Fruit fly (Drosophila melanogaster): ENCODE measurements around the gene CG33783.

DNA sequence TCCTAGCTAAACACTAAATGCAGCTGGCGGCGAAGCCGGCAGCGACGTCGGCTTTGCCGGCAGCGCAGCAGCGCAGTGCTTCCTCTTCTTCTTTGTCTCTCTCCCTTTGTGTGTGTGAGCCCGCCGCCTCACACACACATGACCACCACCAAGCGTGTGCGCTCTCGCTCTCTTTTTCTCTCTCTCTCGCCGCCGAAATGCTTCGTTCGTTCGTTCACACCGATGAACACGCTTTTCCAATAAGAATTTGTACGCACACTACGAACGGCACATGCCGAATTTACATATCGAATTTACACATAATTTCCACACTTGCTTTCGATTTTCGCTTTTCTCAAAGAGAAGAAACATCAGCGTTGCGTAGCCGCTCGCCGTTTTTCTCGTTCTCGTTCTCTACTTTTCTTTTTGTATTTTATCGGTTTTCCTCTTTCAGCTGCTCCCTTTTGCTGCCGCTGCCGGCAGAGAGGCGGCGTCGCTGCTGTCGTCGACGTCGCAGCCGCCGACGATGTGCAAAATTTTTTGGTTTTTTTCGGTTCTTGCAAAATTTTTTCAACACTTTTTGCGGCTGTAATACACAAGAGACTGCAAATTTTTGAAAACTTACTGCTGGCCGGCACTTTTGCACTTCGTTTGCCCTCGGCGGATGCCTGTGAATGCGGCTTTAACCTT lies 42.8 kb downstream of the CG33783 start:
- TF ChIP-seq psq (optimal IDR thresholded peaks at IDR 0.05) (no peak), usp (GFP tag; optimal IDR thresholded peaks at IDR 0.05) (no peak), Dll (optimal IDR thresholded peaks at IDR 0.05) (peak; percentile 95), CG8478 (optimal IDR thresholded peaks at IDR 0.05) (no peak), EcR (GFP tag; optimal IDR thresholded peaks at IDR 0.05) (peak in 1 of 2 experiments; percentile 51)

All from whole organism.